Worm (Caenorhabditis elegans) whole organism, L4 larva: Measurements from ENCODE around the gene idpp-11.

ENCODE experiments used
- F10B5.3 ChIP-seq: sonication (generic microtip); optimal IDR thresholded peaks from 2 replicates; lab custom pipeline; 2016; ENCODE audit warnings: mild to moderate bottlenecking, missing genetic modification characterization, missing compliant biosample characterization
- F26F4.8 ChIP-seq: fragments of 200-800 bp; sonication (Bioruptor generic); conservative IDR thresholded peaks from 2 replicates; pipeline ENCODE4 v1.3.6; 2022; ENCODE audit warnings: missing genetic modification characterization, missing compliant biosample characterization
- Y75B8A.6 ChIP-seq: fragments of 200-800 bp; sonication (Bioruptor generic); IDR thresholded peaks from 2 replicates; pipeline ENCODE4 v1.3.6; 2022; ENCODE audit warnings: missing genetic modification reagents, missing genetic modification characterization, missing compliant biosample characterization
- ZK337.2 ChIP-seq: fragments of 200-800 bp; sonication (Bioruptor generic); IDR thresholded peaks from 2 replicates; pipeline ENCODE4 v1.3.6; 2022; ENCODE audit warnings: missing genetic modification reagents, missing genetic modification characterization, missing compliant biosample characterization
- aha-1 ChIP-seq: fragments of 150-350 bp; peaks from one replicate; lab custom pipeline; 2014; ENCODE audit warnings: missing biosample characterization, missing genetic modification characterization
- ceh-44 ChIP-seq: fragments of 200-800 bp; sonication (Bioruptor generic); IDR thresholded peaks from 2 replicates; pipeline ENCODE4 v1.3.6; 2022; ENCODE audit warnings: missing genetic modification reagents, missing genetic modification characterization, missing compliant biosample characterization
- ctbp-1 ChIP-seq: fragments of 200-800 bp; sonication (Bioruptor generic); IDR thresholded peaks from 2 replicates; pipeline ENCODE4 v1.3.6; 2022; ENCODE audit warnings: missing genetic modification reagents, missing genetic modification characterization, missing compliant biosample characterization
- daf-16 ChIP-seq, 3 experiments: sonication (generic microtip); optimal IDR thresholded peaks; 2 replicates each; lab custom pipeline; 2016 to 2017; ENCODE audit warnings: missing genetic modification characterization in 3 of 3, missing genetic modification reagents in 3 of 3, mild to moderate bottlenecking in 2 of 3, missing compliant biosample characterization in 2 of 3, missing biosample characterization in 1 of 3, moderate library complexity in 1 of 3
- dmd-6 ChIP-seq: fragments of 200-800 bp; sonication (Bioruptor generic); IDR thresholded peaks from 2 replicates; pipeline ENCODE4 v1.3.6; 2022; ENCODE audit warnings: missing genetic modification reagents, missing genetic modification characterization, missing compliant biosample characterization
- duxl-1 ChIP-seq: sonication (generic microtip); optimal IDR thresholded peaks from 2 replicates; lab custom pipeline; 2016; ENCODE audit warnings: mild to moderate bottlenecking, missing genetic modification characterization, moderate library complexity, missing compliant biosample characterization; ENCODE audit not compliant: poor library complexity
- dve-1 ChIP-seq: sonication (generic microtip); optimal IDR thresholded peaks from 2 replicates; lab custom pipeline; 2017; ENCODE audit warnings: antibody characterized with exemption, mild to moderate bottlenecking, missing genetic modification characterization, missing compliant biosample characterization; ENCODE audit not compliant: insufficient read depth
- hif-1 ChIP-seq, 2 experiments: sonication (generic microtip); optimal IDR thresholded peaks; 2 replicates each; lab custom pipeline; 2016 to 2017; ENCODE audit warnings: missing compliant biosample characterization in 2 of 2, missing genetic modification characterization in 2 of 2, missing genetic modification reagents in 2 of 2, missing genotype in 2 of 2, mild to moderate bottlenecking in 1 of 2
- hlh-11 ChIP-seq: fragments of 200-800 bp; sonication (Bioruptor generic); optimal IDR thresholded peaks from 2 replicates; lab custom pipeline; 2018; ENCODE audit warnings: mild to moderate bottlenecking, missing genetic modification characterization, missing compliant biosample characterization
- hlh-30 ChIP-seq: sonication (generic microtip); optimal IDR thresholded peaks from 2 replicates; lab custom pipeline; 2017; ENCODE audit warnings: antibody characterized with exemption, mild to moderate bottlenecking, missing genetic modification characterization, missing compliant biosample characterization; ENCODE audit not compliant: insufficient read depth
- hmg-1.1 ChIP-seq: fragments of 200-800 bp; sonication (Bioruptor generic); IDR thresholded peaks from 2 replicates; pipeline ENCODE4 v1.3.6; 2022; ENCODE audit warnings: missing genetic modification reagents, missing genetic modification characterization, missing compliant biosample characterization
- lsy-2 ChIP-seq, 2 experiments: fragments of 150-350 bp in 1 of 2; sonication (generic microtip) in 1 of 2; optimal IDR thresholded peaks; 2 replicates each; lab custom pipeline; 2014 to 2017; ENCODE audit warnings: missing biosample characterization in 2 of 2, missing genetic modification characterization in 2 of 2
- madf-9 ChIP-seq: fragments of 200-800 bp; sonication (Bioruptor generic); conservative IDR thresholded peaks from 2 replicates; pipeline ENCODE4 v1.3.6; 2022; ENCODE audit warnings: missing genetic modification reagents, missing genetic modification characterization, missing compliant biosample characterization
- mdl-1 ChIP-seq, 2 experiments: fragments of 150-350 bp in 1 of 2; sonication (generic microtip) in 1 of 2; optimal IDR thresholded peaks; 2 replicates each; lab custom pipeline; 2014 to 2017; ENCODE audit warnings: missing biosample characterization in 2 of 2, missing genetic modification characterization in 2 of 2
- mdt-29 ChIP-seq: fragments of 200-800 bp; sonication (Bioruptor generic); IDR thresholded peaks from 2 replicates; pipeline ENCODE4 v1.3.6; 2022; ENCODE audit warnings: missing genetic modification reagents, missing genetic modification characterization, missing compliant biosample characterization
- mep-1 ChIP-seq: fragments of 150-350 bp; sonication (generic microtip); optimal IDR thresholded peaks from 3 replicates; lab custom pipeline; 2014; ENCODE audit warnings: missing biosample characterization, missing genetic modification characterization
- mes-2 ChIP-seq: sonication (generic microtip); optimal IDR thresholded peaks from 2 replicates; lab custom pipeline; 2016; ENCODE audit warnings: missing genotype, mild to moderate bottlenecking, missing genetic modification characterization, missing compliant biosample characterization; ENCODE audit not compliant: poor library complexity, severe bottlenecking
- mxl-3 ChIP-seq: fragments of 200-800 bp; sonication (Bioruptor generic); optimal IDR thresholded peaks from 2 replicates; lab custom pipeline; 2018; ENCODE audit warnings: mild to moderate bottlenecking, missing genetic modification characterization, missing compliant biosample characterization
- nhr-10 ChIP-seq: fragments of 150-350 bp; optimal IDR thresholded peaks from 2 replicates; lab custom pipeline; 2014; ENCODE audit warnings: missing biosample characterization, missing genetic modification characterization
- nhr-11 ChIP-seq: fragments of 150-350 bp; optimal IDR thresholded peaks from 2 replicates; lab custom pipeline; 2014; ENCODE audit warnings: missing biosample characterization, missing genetic modification characterization
- nhr-28 ChIP-seq: fragments of 150-350 bp; optimal IDR thresholded peaks from 2 replicates; lab custom pipeline; 2014; ENCODE audit warnings: missing biosample characterization, missing genetic modification characterization
- nhr-41 ChIP-seq: fragments of 200-800 bp; sonication (Bioruptor generic); IDR thresholded peaks from 2 replicates; pipeline ENCODE4 v1.3.6; 2022; ENCODE audit warnings: missing genetic modification reagents, missing genetic modification characterization, missing compliant biosample characterization
- nhr-48 ChIP-seq: sonication (generic microtip); optimal IDR thresholded peaks from 2 replicates; lab custom pipeline; 2016; ENCODE audit warnings: mild to moderate bottlenecking, missing genetic modification characterization, missing compliant biosample characterization
- nhr-6 ChIP-seq: fragments of 150-350 bp; optimal IDR thresholded peaks from 2 replicates; lab custom pipeline; 2014; ENCODE audit warnings: missing biosample characterization, missing genetic modification characterization
- pha-4 ChIP-seq, 2 experiments: fragments of 150-350 bp in 1 of 2; fragments of 200-800 bp in 1 of 2; sonication (Bioruptor generic) in 1 of 2; IDR thresholded peaks in 1 of 2; optimal IDR thresholded peaks in 1 of 2; 2 replicates each; pipeline versions ENCODE4 v1.3.6 to Lab custom; 2014 to 2022; ENCODE audit warnings: missing genetic modification characterization in 2 of 2, missing genetic modification reagents in 2 of 2, missing biosample characterization in 1 of 2, missing compliant biosample characterization in 1 of 2
- pqm-1 ChIP-seq: sonication (generic microtip); optimal IDR thresholded peaks from 2 replicates; lab custom pipeline; 2017; ENCODE audit warnings: missing biosample characterization, missing genetic modification characterization
- tra-1 ChIP-seq: fragments of 200-800 bp; sonication (Bioruptor generic); IDR thresholded peaks from 2 replicates; pipeline ENCODE4 v1.3.6; 2022; ENCODE audit warnings: missing genetic modification reagents, missing genetic modification characterization, missing compliant biosample characterization
- unc-62 ChIP-seq, 3 experiments: fragments of 150-350 bp in 1 of 3; sonication (generic microtip); optimal IDR thresholded peaks in 2 of 3; peaks in 1 of 3; 1 replicate in 1 of 3; 2 replicates in 2 of 3; lab custom pipeline; 2014 to 2017; ENCODE audit warnings: missing biosample characterization in 3 of 3, missing genetic modification characterization in 3 of 3, missing genetic modification reagents in 3 of 3, missing genotype in 1 of 3
- ztf-7 ChIP-seq: fragments of 150-350 bp; optimal IDR thresholded peaks from 2 replicates; lab custom pipeline; 2014; ENCODE audit warnings: missing biosample characterization, missing genetic modification characterization

Gene idpp-11

ce11 chrX:7809352-7810196, 32.8 kb upstream of the idpp-11 start (continued):
- TF ChIP-seq hlh-11 (tag; lab: Kevin White, UChicago) (peak; percentile 64), hmg-1.1 (peak; percentile 74)

DNA sequence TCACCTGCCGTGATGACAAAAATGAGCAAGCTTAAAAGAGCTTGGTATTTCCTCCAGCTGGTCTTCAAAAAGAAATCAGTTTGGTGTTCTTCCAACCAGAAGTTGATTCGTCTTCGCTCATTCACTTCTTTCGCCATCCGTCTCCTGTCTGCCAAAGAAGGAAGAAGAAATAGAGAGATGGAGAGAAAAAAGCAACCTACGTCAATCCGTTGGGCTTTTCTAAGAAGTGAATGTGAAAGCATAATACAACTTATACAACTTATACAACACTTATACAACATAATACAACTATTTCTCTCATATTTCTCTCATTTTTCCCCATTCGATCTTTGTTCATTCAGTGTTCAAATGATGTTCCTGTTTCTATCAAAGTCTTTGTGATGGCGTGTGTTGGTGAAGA, 31.4 kb upstream of the idpp-11 start:
- no peak for TF ChIP-seq nhr-28 (tag; lab: Kevin White, UChicago)
- TF ChIP-seq mdt-29: no peak
- TF ChIP-seq mxl-3 (GFP tag; lab: Kevin White, UChicago): no peak
- TF ChIP-seq nhr-11 (tag; lab: Kevin White, UChicago): peak; percentile 26
- TF ChIP-seq mep-1 (tag; lab: Kevin White, UChicago): peak; percentile 36
- no peak for TF ChIP-seq ctbp-1
- TF ChIP-seq F26F4.8 (GFP tag; lab: Robert Waterston, UW): no peak
- TF ChIP-seq mdl-1 (tag; optimal IDR thresholded peaks at IDR 0.05; lab: Kevin White, UChicago): no peak
- TF ChIP-seq, all 104 proteins: peak for 2

DNA sequence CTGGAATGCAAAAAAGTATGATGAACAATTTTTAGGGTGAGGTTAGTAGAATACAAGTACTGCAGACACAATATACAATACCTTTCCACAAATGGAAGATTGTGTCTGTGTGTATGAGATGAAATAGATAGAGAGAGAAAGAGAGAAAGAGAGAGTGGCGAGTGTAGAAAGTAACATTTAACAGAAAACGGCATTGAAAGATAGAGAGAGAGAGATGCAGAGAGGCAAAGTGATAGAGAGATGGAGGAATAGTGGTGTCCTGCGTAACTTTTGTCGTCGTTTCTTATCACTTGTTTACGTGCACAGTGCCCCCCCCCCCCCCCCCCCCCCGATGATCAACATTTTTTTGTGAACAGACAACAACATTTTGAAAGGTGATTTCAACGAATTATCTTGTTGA, 27.6 kb upstream of the idpp-11 start:
- TF ChIP-seq nhr-48 (tag; lab: Kevin White, UChicago) (peak; percentile 44), tra-1 (GFP tag; lab: Robert Waterston, UW) (0 out of 2 replicates have a peak, but pooled peaks have one; percentile 50), dmd-6 (GFP tag; lab: Robert Waterston, UW) (peak; percentile 76), mdl-1 (tag; optimal IDR thresholded peaks at IDR 0.05; lab: Kevin White, UChicago) (peak in 1 of 2 experiments; percentile 51), nhr-6 (peak; percentile 65), daf-16 (GFP tag; optimal IDR thresholded peaks at IDR 0.05; lab: Kevin White, UChicago) (no peak), daf-16 (tag; optimal IDR thresholded peaks at IDR 0.05; lab: Kevin White, UChicago) (peak; percentile 74), pha-4 (GFP tag; IDR thresholded peaks at IDR 0.05; lab: Robert Waterston, UW) (peak; percentile 45; the same call in 1 of the 2 replicates), pha-4 (tag; optimal IDR thresholded peaks at IDR 0.05; lab: Kevin White, UChicago) (no peak), hmg-1.1 (peak; percentile 56), mep-1 (tag; lab: Kevin White, UChicago) (peak; percentile 60), Y75B8A.6 (GFP tag; lab: Robert Waterston, UW) (no peak), mxl-3 (GFP tag; lab: Kevin White, UChicago) (peak; percentile 22), nhr-10 (peak; percentile 24), ztf-7 (tag; lab: Kevin White, UChicago) (peak; percentile 21), nhr-28 (tag; lab: Kevin White, UChicago) (peak; percentile 89), lsy-2 (tag; optimal IDR thresholded peaks at IDR 0.05; lab: Kevin White, UChicago) (peak in 1 of 2 experiments; percentile 56), madf-9 (no peak), mes-2 (tag; lab: Kevin White, UChicago) (peak; percentile 68), dve-1 (tag; lab: Kevin White, UChicago) (peak; percentile 83), pqm-1 (peak; percentile 50), hlh-30 (tag; lab: Kevin White, UChicago) (peak; percentile 30), nhr-11 (tag; lab: Kevin White, UChicago) (no peak), F10B5.3 (tag; lab: Kevin White, UChicago) (no peak), duxl-1 (no peak), ZK337.2 (GFP tag; lab: Robert Waterston, UW) (no peak), hif-1 (tag; optimal IDR thresholded peaks at IDR 0.05; lab: Kevin White, UChicago) (peak in 1 of 2 experiments; percentile 26), hlh-11 (tag; lab: Kevin White, UChicago) (peak; percentile 86), unc-62 (GFP tag; optimal IDR thresholded peaks at IDR 0.05 in 1 of 2; lab: Kevin White, UChicago) (peak in 1 of 2 experiments; percentile 75), unc-62 (tag; optimal IDR thresholded peaks at IDR 0.05; lab: Kevin White, UChicago) (no peak)

- TF ChIP-seq nhr-41: no peak
- peak; percentile 65 for TF ChIP-seq aha-1 (tag; lab: Kevin White, UChicago)
- no peak for TF ChIP-seq ceh-44 (GFP tag; lab: Robert Waterston, UW)
Observed at ce11 chrX:7815230-7815629, 27.1 kb upstream of the idpp-11 start.
